Fruit fly (Drosophila melanogaster) whole organism, embryonic: ENCODE results near the gene Gss1.

ENCODE experiments used
- ATbp ChIP-seq: fragments of 200-800 bp; sonication (Bioruptor generic); optimal IDR thresholded peaks from 2 replicates; lab custom pipeline; 2017; ENCODE audit warnings: missing biosample characterization, mild to moderate bottlenecking, missing genetic modification characterization, missing genetic modification reagents
- Antp ChIP-seq: fragments of 200-800 bp; sonication (Bioruptor generic); optimal IDR thresholded peaks from 3 replicates; lab custom pipeline; 2016; ENCODE audit warnings: missing biosample characterization, missing genetic modification characterization
- Awh ChIP-seq: fragments of 200-800 bp; sonication (Bioruptor generic); IDR thresholded peaks from 2 replicates; pipeline ENCODE4, ENCODE4 v1.3.6; 2022; ENCODE audit warnings: missing biosample characterization, missing genetic modification characterization
- CG11560 ChIP-seq: fragments of 200-800 bp; sonication (Bioruptor generic); IDR thresholded peaks from 3 replicates; pipeline ENCODE4 v1.3.6; 2022; ENCODE audit warnings: missing biosample characterization, missing genetic modification characterization
- CG12104 ChIP-seq: fragments of 200-800 bp; sonication (Bioruptor generic); optimal IDR thresholded peaks from 3 replicates; lab custom pipeline; 2016; ENCODE audit warnings: missing biosample characterization, missing genetic modification characterization
- CG12299 ChIP-seq: fragments of 200-800 bp; sonication (Bioruptor generic); optimal IDR thresholded peaks from 2 replicates; lab custom pipeline; 2018; ENCODE audit warnings: missing biosample characterization, mild to moderate bottlenecking, missing genetic modification characterization
- CG14965 ChIP-seq: fragments of 200-800 bp; sonication (Bioruptor generic); optimal IDR thresholded peaks from 2 replicates; lab custom pipeline; 2016; ENCODE audit warnings: missing biosample characterization, missing genetic modification characterization, borderline replicate concordance
- CG15601 ChIP-seq: fragments of 200-800 bp; sonication (Bioruptor generic); optimal IDR thresholded peaks from 3 replicates; lab custom pipeline; 2019; ENCODE audit warnings: missing biosample characterization, mild to moderate bottlenecking, missing genetic modification characterization, moderate library complexity
- CG16815 ChIP-seq: fragments of 200-800 bp; sonication (Bioruptor generic); optimal IDR thresholded peaks from 3 replicates; lab custom pipeline; 2017; ENCODE audit warnings: missing biosample characterization, mild to moderate bottlenecking, missing genetic modification characterization
- CG18262 ChIP-seq: fragments of 200-800 bp; optimal IDR thresholded peaks from 3 replicates; lab custom pipeline; 2019; ENCODE audit warnings: missing biosample characterization, mild to moderate bottlenecking, missing genetic modification characterization, moderate library complexity
- CG18619 ChIP-seq: fragments of 200-800 bp; sonication (Bioruptor generic); optimal IDR thresholded peaks from 3 replicates; lab custom pipeline; 2017; ENCODE audit warnings: missing biosample characterization, mild to moderate bottlenecking, missing genetic modification characterization
- CG33557 ChIP-seq: fragments of 200-800 bp; sonication (Bioruptor generic); optimal IDR thresholded peaks from 2 replicates; lab custom pipeline; 2019; ENCODE audit warnings: missing biosample characterization, mild to moderate bottlenecking, missing genetic modification characterization, moderate library complexity
- CG34224 ChIP-seq: fragments of 200-800 bp; sonication (Bioruptor generic); IDR thresholded peaks from 3 replicates; pipeline ENCODE4 v1.3.6; 2022; ENCODE audit warnings: missing biosample characterization, missing genetic modification characterization; ENCODE audit not compliant: partially characterized antibody
- CG34376 ChIP-seq: fragments of 200-800 bp; sonication (Bioruptor generic); optimal IDR thresholded peaks from 2 replicates; lab custom pipeline; 2018; ENCODE audit warnings: missing biosample characterization, mild to moderate bottlenecking, missing genetic modification characterization
- CG34422 ChIP-seq: fragments of 200-800 bp; sonication (Bioruptor generic); IDR thresholded peaks from 3 replicates; pipeline ENCODE4 v1.3.6; 2022; ENCODE audit warnings: missing biosample characterization, missing genetic modification characterization
- CG4820 ChIP-seq: fragments of 200-800 bp; sonication (Bioruptor generic); optimal IDR thresholded peaks from 3 replicates; lab custom pipeline; 2016; ENCODE audit warnings: missing biosample characterization, missing genetic modification characterization
- CG7271 ChIP-seq: fragments of 200-800 bp; sonication (Bioruptor generic); optimal IDR thresholded peaks from 2 replicates; lab custom pipeline; 2018; ENCODE audit warnings: missing biosample characterization, mild to moderate bottlenecking, missing genetic modification characterization, moderate library complexity
- CG9876 ChIP-seq: fragments of 200-800 bp; sonication (Bioruptor generic); optimal IDR thresholded peaks from 2 replicates; lab custom pipeline; 2016; ENCODE audit warnings: missing biosample characterization, missing genetic modification characterization
- D ChIP-seq, 2 experiments: fragments of 200-800 bp in 1 of 2; fragments of >200 bp in 1 of 2; sonication (Bioruptor generic) in 1 of 2; optimal IDR thresholded peaks; 2 replicates in 1 of 2; 3 replicates in 1 of 2; lab custom pipeline; 2017; ENCODE audit warnings: mild to moderate bottlenecking in 1 of 2, missing biosample characterization in 1 of 2, missing genetic modification characterization in 1 of 2, missing genetic modification reagents in 1 of 2
- Deaf1 ChIP-seq: fragments of 200-800 bp; optimal IDR thresholded peaks from 3 replicates; lab custom pipeline; 2019; ENCODE audit warnings: missing biosample characterization, mild to moderate bottlenecking, missing genetic modification characterization, moderate library complexity
- Doc3 ChIP-seq: fragments of 200-800 bp; sonication (Bioruptor generic); IDR thresholded peaks from 3 replicates; pipeline ENCODE4 v1.3.6; 2022; ENCODE audit warnings: missing biosample characterization, missing genetic modification characterization; ENCODE audit not compliant: partially characterized antibody
- Drgx ChIP-seq: fragments of 200-800 bp; sonication (Bioruptor generic); IDR thresholded peaks from 2 replicates; pipeline ENCODE4 v1.3.6; 2022; ENCODE audit warnings: missing biosample characterization, missing genetic modification characterization
- Ets65A ChIP-seq: fragments of 200-800 bp; sonication (Bioruptor generic); peaks from one replicate; lab custom pipeline; 2016; ENCODE audit warnings: missing biosample characterization, missing genetic modification characterization
- Ets97D ChIP-seq: fragments of 200-800 bp; sonication (Bioruptor generic); optimal IDR thresholded peaks from 3 replicates; lab custom pipeline; 2016; ENCODE audit warnings: missing biosample characterization, missing genetic modification characterization
- Gsc ChIP-seq: fragments of 200-800 bp; sonication (Bioruptor generic); IDR thresholded peaks from 2 replicates; pipeline ENCODE4 v1.3.6; 2022; ENCODE audit warnings: missing biosample characterization, missing genetic modification characterization
- NC2α ChIP-seq: fragments of 200-800 bp; sonication (Bioruptor generic); optimal IDR thresholded peaks from 2 replicates; lab custom pipeline; 2016; ENCODE audit warnings: missing biosample characterization, missing genetic modification characterization
- Spps ChIP-seq: fragments of 200-800 bp; sonication (Bioruptor generic); optimal IDR thresholded peaks from 2 replicates; lab custom pipeline; 2018; ENCODE audit warnings: missing biosample characterization, mild to moderate bottlenecking, missing genetic modification characterization
- Tbp ChIP-seq: fragments of >200 bp; optimal IDR thresholded peaks from 2 replicates; lab custom pipeline; 2018; ENCODE audit warnings: missing biosample characterization, missing genetic modification characterization
- ab ChIP-seq: fragments of 200-800 bp; sonication (Bioruptor generic); optimal IDR thresholded peaks from 2 replicates; lab custom pipeline; 2016; ENCODE audit warnings: missing biosample characterization, missing genetic modification characterization
- al ChIP-seq: fragments of 200-800 bp; sonication (Bioruptor generic); IDR thresholded peaks from 2 replicates; pipeline ENCODE4 v1.3.6; 2022; ENCODE audit warnings: missing biosample characterization, missing genetic modification characterization
- bowl ChIP-seq: fragments of 200-800 bp; sonication (Bioruptor generic); IDR thresholded peaks from 2 replicates; pipeline ENCODE4 v1.3.6; 2022; ENCODE audit warnings: missing biosample characterization, missing genetic modification characterization
- btn ChIP-seq: fragments of 200-800 bp; sonication (Bioruptor generic); optimal IDR thresholded peaks from 2 replicates; lab custom pipeline; 2016; ENCODE audit warnings: missing biosample characterization, missing genetic modification characterization
- chinmo ChIP-seq: fragments of 200-800 bp; sonication (Bioruptor generic); IDR thresholded peaks from 4 replicates; pipeline ENCODE4 v1.3.6; 2022; ENCODE audit warnings: missing biosample characterization, missing genetic modification characterization; ENCODE audit not compliant: partially characterized antibody
- gcm2 ChIP-seq: fragments of 200-800 bp; sonication (Bioruptor generic); optimal IDR thresholded peaks from 2 replicates; lab custom pipeline; 2016; ENCODE audit warnings: missing biosample characterization, missing genetic modification characterization
- ham ChIP-seq: fragments of 200-800 bp; sonication (Bioruptor generic); IDR thresholded peaks from 2 replicates; pipeline ENCODE4 v1.3.6; 2022; ENCODE audit warnings: missing biosample characterization, missing genetic modification characterization
- insv ChIP-seq, 2 experiments: fragments of 200-800 bp; sonication (Bioruptor generic); optimal IDR thresholded peaks; 3 replicates each; lab custom pipeline; 2016 to 2018; ENCODE audit warnings: missing biosample characterization in 2 of 2, missing genetic modification characterization in 2 of 2
- ken ChIP-seq: fragments of 200-800 bp; sonication (Bioruptor generic); IDR thresholded peaks from 3 replicates; pipeline ENCODE4 v1.3.6; 2022; ENCODE audit warnings: missing biosample characterization, missing genetic modification characterization
- knrl ChIP-seq: fragments of 200-800 bp; sonication (Bioruptor generic); IDR thresholded peaks from 3 replicates; pipeline ENCODE4 v1.3.6; 2022; ENCODE audit warnings: missing biosample characterization, missing genetic modification characterization; ENCODE audit not compliant: partially characterized antibody
- maf-S ChIP-seq: fragments of 200-800 bp; sonication (Bioruptor generic); optimal IDR thresholded peaks from 2 replicates; lab custom pipeline; 2016; ENCODE audit warnings: missing biosample characterization, missing genetic modification characterization
- p53 ChIP-seq: fragments of 200-800 bp; sonication (Bioruptor generic); optimal IDR thresholded peaks from 2 replicates; lab custom pipeline; 2016; ENCODE audit warnings: missing biosample characterization, missing genetic modification characterization
- rib ChIP-seq: fragments of 200-800 bp; sonication (Bioruptor generic); IDR thresholded peaks from 2 replicates; pipeline ENCODE4 v1.3.6; 2022; ENCODE audit warnings: missing biosample characterization, missing genetic modification characterization
- sd ChIP-seq: fragments of 200-800 bp; sonication (Bioruptor generic); optimal IDR thresholded peaks from 3 replicates; lab custom pipeline; 2018; ENCODE audit warnings: missing biosample characterization, mild to moderate bottlenecking, missing genetic modification characterization, moderate library complexity
- sug ChIP-seq: fragments of 200-800 bp; optimal IDR thresholded peaks from 2 replicates; lab custom pipeline; 2019; ENCODE audit warnings: missing biosample characterization, mild to moderate bottlenecking, missing genetic modification characterization, moderate library complexity
- tup ChIP-seq: fragments of 200-800 bp; sonication (Bioruptor generic); optimal IDR thresholded peaks from 2 replicates; lab custom pipeline; 2016; ENCODE audit warnings: missing biosample characterization, mild to moderate bottlenecking, missing genetic modification characterization, moderate library complexity
- tx ChIP-seq: fragments of 200-800 bp; sonication (Bioruptor generic); optimal IDR thresholded peaks from 2 replicates; lab custom pipeline; 2016; ENCODE audit warnings: missing biosample characterization, missing genetic modification characterization
- wek ChIP-seq: fragments of 200-800 bp; sonication (Bioruptor generic); optimal IDR thresholded peaks from 3 replicates; lab custom pipeline; 2018; ENCODE audit warnings: missing biosample characterization, mild to moderate bottlenecking, missing genetic modification characterization, moderate library complexity
- z ChIP-seq: fragments of 200-800 bp; sonication (Bioruptor generic); IDR thresholded peaks from 3 replicates; pipeline ENCODE4 v1.3.6; 2022; ENCODE audit warnings: missing biosample characterization, missing genetic modification characterization
- zen2 ChIP-seq: fragments of 200-800 bp; sonication (Bioruptor generic); IDR thresholded peaks from 3 replicates; pipeline ENCODE4 v1.3.6; 2022; ENCODE audit warnings: missing biosample characterization, missing genetic modification characterization; ENCODE audit not compliant: partially characterized antibody

Gss1 gene

dm6 chrX:17856029-17856428, 33.3 kb upstream of the Gss1 start, which contains the start of gene Mco4:
Gene Mco4, minus strand, starts transcription at chrX:17856129.
- TF ChIP-seq rib (GFP tag; lab: Robert Waterston, UW), result no peak
- TF ChIP-seq Awh (GFP tag; lab: Robert Waterston, UW), result no peak
- no peak for TF ChIP-seq Drgx
- TF ChIP-seq Ets97D (GFP tag; lab: Kevin White, UChicago), result no peak
- TF ChIP-seq tup (GFP tag; lab: Kevin White, UChicago), result no peak
- no peak for TF ChIP-seq gcm2 (GFP tag; lab: Kevin White, UChicago)

dm6 chrX:17856458-17857277, 32.7 kb upstream of the Gss1 start, which contains the start of gene Srx:
Gene Srx, plus strand, starts transcription at chrX:17856974.
- no peak for TF ChIP-seq al (GFP tag; lab: Robert Waterston, UW)
- TF ChIP-seq p53 (GFP tag; lab: Kevin White, UChicago), result no peak
- TF ChIP-seq btn (GFP tag; lab: Kevin White, UChicago), result no peak
- no peak for TF ChIP-seq CG9876 (GFP tag; lab: Kevin White, UChicago)
- no peak for TF ChIP-seq zen2 (GFP tag; lab: Robert Waterston, UW)
- no peak for TF ChIP-seq CG18619 (GFP tag; lab: Kevin White, UChicago)
- no peak for TF ChIP-seq Spps (tag; lab: Kevin White, UChicago)
- TF ChIP-seq bowl (GFP tag; lab: Robert Waterston, UW), result no peak
- TF ChIP-seq NC2α (GFP tag; lab: Kevin White, UChicago), result no peak
- TF ChIP-seq CG12104 (GFP tag; lab: Kevin White, UChicago), result no peak
- peak in 1 of 2 experiments; percentile 4 for TF ChIP-seq insv (GFP tag; optimal IDR thresholded peaks at IDR 0.05; lab: Kevin White, UChicago)
- TF ChIP-seq Tbp (GFP tag; lab: Kevin White, UChicago), result no peak
- TF ChIP-seq ab (GFP tag; lab: Kevin White, UChicago), result no peak
- peak; percentile 68 for TF ChIP-seq Ets65A (GFP tag; lab: Kevin White, UChicago)
- TF ChIP-seq sd, result no peak
- no peak for TF ChIP-seq z (GFP tag; lab: Robert Waterston, UW)
- no peak for TF ChIP-seq CG18262
- TF ChIP-seq CG12299 (tag; lab: Kevin White, UChicago), result peak; percentile 17
- no peak for TF ChIP-seq CG4820 (GFP tag; lab: Kevin White, UChicago)
- no peak for TF ChIP-seq Deaf1
- TF ChIP-seq Antp (GFP tag; lab: Kevin White, UChicago), result peak; percentile 11
- no peak for TF ChIP-seq Doc3 (GFP tag; lab: Robert Waterston, UW)
- TF ChIP-seq wek, result no peak
- no peak for TF ChIP-seq CG11560
- no peak for TF ChIP-seq CG14965 (GFP tag; lab: Kevin White, UChicago)
- no peak for TF ChIP-seq CG33557
- TF ChIP-seq Gsc (GFP tag; lab: Robert Waterston, UW), result no peak
- no peak for TF ChIP-seq knrl (GFP tag; lab: Robert Waterston, UW)
- peak; percentile 79 for TF ChIP-seq CG34376 (GFP tag; lab: Kevin White, UChicago)
- TF ChIP-seq CG34422 (GFP tag; lab: Robert Waterston, UW), result no peak
- no peak for TF ChIP-seq maf-S
- TF ChIP-seq ATbp, result peak; percentile 42
- TF ChIP-seq tx (GFP tag; lab: Kevin White, UChicago), result no peak
- no peak for TF ChIP-seq CG15601
- no peak for TF ChIP-seq CG34224 (GFP tag; lab: Robert Waterston, UW)
- no peak for TF ChIP-seq ham (GFP tag; lab: Robert Waterston, UW)
- no peak for TF ChIP-seq ken (GFP tag; lab: Robert Waterston, UW)
- no peak for TF ChIP-seq D (optimal IDR thresholded peaks at IDR 0.05; lab: Kevin White, UChicago)
- TF ChIP-seq D (GFP tag; optimal IDR thresholded peaks at IDR 0.05; lab: Kevin White, UChicago), result no peak
- TF ChIP-seq CG16815 (GFP tag; lab: Kevin White, UChicago), result no peak
- peak; percentile 94 for TF ChIP-seq sug
- TF ChIP-seq CG7271 (tag; lab: Kevin White, UChicago), result no peak
- 0 out of 4 replicates have a peak, but pooled peaks have one; percentile 65 for TF ChIP-seq chinmo
